Worm (Caenorhabditis elegans) whole organism, mixed stage, embryonic: ENCODE data around the gene R107.9.

Experiments used
- M03D4.4 ChIP-seq: sonication (generic microtip); optimal IDR thresholded peaks from 2 replicates; lab custom pipeline; 2017; ENCODE audit warnings: mild to moderate bottlenecking, missing genetic modification characterization, missing compliant biosample characterization
- bed-3 ChIP-seq: fragments of 200-800 bp; sonication (Bioruptor generic); optimal IDR thresholded peaks from 3 replicates; lab custom pipeline; 2018; ENCODE audit warnings: mild to moderate bottlenecking, missing genetic modification characterization, moderate library complexity, missing compliant biosample characterization
- blmp-1 ChIP-seq: fragments of 150-350 bp; optimal IDR thresholded peaks from 2 replicates; lab custom pipeline; 2014; ENCODE audit warnings: missing biosample characterization, missing genetic modification characterization
- ceh-39 ChIP-seq: fragments of 150-350 bp; optimal IDR thresholded peaks from 2 replicates; lab custom pipeline; 2014; ENCODE audit warnings: missing biosample characterization, missing genetic modification characterization
- ceh-43 ChIP-seq: fragments of 200-800 bp; sonication (Bioruptor generic); optimal IDR thresholded peaks from 2 replicates; lab custom pipeline; 2018; ENCODE audit warnings: mild to moderate bottlenecking, missing genetic modification characterization, moderate library complexity, missing compliant biosample characterization
- ceh-83 ChIP-seq: fragments of 200-800 bp; sonication (Bioruptor generic); optimal IDR thresholded peaks from 2 replicates; lab custom pipeline; 2018; ENCODE audit warnings: mild to moderate bottlenecking, missing genetic modification characterization, missing compliant biosample characterization
- ces-1 ChIP-seq: fragments of 150-350 bp; optimal IDR thresholded peaks from 2 replicates; lab custom pipeline; 2014; ENCODE audit warnings: missing biosample characterization, missing genetic modification reagents, missing genetic modification characterization
- cnd-1 ChIP-seq: fragments of 200-800 bp; sonication (Bioruptor generic); optimal IDR thresholded peaks from 2 replicates; lab custom pipeline; 2018; ENCODE audit warnings: mild to moderate bottlenecking, missing genetic modification characterization, missing compliant biosample characterization
- drap-1 ChIP-seq: fragments of 200-800 bp; sonication (Bioruptor generic); optimal IDR thresholded peaks from 3 replicates; lab custom pipeline; 2018; ENCODE audit warnings: mild to moderate bottlenecking, missing genetic modification characterization, missing compliant biosample characterization
- elt-1 ChIP-seq: sonication (generic microtip); optimal IDR thresholded peaks from 2 replicates; lab custom pipeline; 2017; ENCODE audit warnings: missing genetic modification characterization, mild to moderate bottlenecking, missing compliant biosample characterization, antibody characterized with exemption, moderate library complexity, borderline replicate concordance; ENCODE audit not compliant: insufficient read depth
- elt-3 ChIP-seq: fragments of 150-350 bp; optimal IDR thresholded peaks from 2 replicates; lab custom pipeline; 2014; ENCODE audit warnings: missing biosample characterization, missing genetic modification characterization
- flh-1 ChIP-seq: fragments of 200-800 bp; sonication (Bioruptor generic); optimal IDR thresholded peaks from 2 replicates; lab custom pipeline; 2018; ENCODE audit warnings: mild to moderate bottlenecking, missing genetic modification characterization, moderate library complexity, missing compliant biosample characterization
- ham-2 ChIP-seq: fragments of 200-800 bp; sonication (Bioruptor generic); optimal IDR thresholded peaks from 2 replicates; lab custom pipeline; 2018; ENCODE audit warnings: mild to moderate bottlenecking, missing genetic modification characterization, missing compliant biosample characterization
- hlh-1 ChIP-seq: fragments of 150-350 bp; optimal IDR thresholded peaks from 2 replicates; lab custom pipeline; 2014; ENCODE audit warnings: missing biosample characterization, missing genetic modification reagents, missing genetic modification characterization
- lin-13 ChIP-seq: fragments of 150-350 bp; optimal IDR thresholded peaks from 2 replicates; lab custom pipeline; 2014; ENCODE audit warnings: missing biosample characterization, missing genetic modification characterization
- lin-32 ChIP-seq: fragments of 200-800 bp; sonication (Bioruptor generic); optimal IDR thresholded peaks from 2 replicates; lab custom pipeline; 2018; ENCODE audit warnings: mild to moderate bottlenecking, missing genetic modification characterization, missing compliant biosample characterization
- lsy-2 ChIP-seq: fragments of 150-350 bp; optimal IDR thresholded peaks from 2 replicates; lab custom pipeline; 2014; ENCODE audit warnings: missing biosample characterization, missing genetic modification characterization
- mab-5 ChIP-seq: fragments of 150-350 bp; optimal IDR thresholded peaks from 2 replicates; lab custom pipeline; 2014; ENCODE audit warnings: missing biosample characterization, missing genetic modification characterization
- mep-1 ChIP-seq: fragments of 150-350 bp; optimal IDR thresholded peaks from 2 replicates; lab custom pipeline; 2017; ENCODE audit warnings: missing biosample characterization, missing genetic modification reagents, missing genetic modification characterization, inconsistent platforms
- mls-2 ChIP-seq: sonication (generic microtip); optimal IDR thresholded peaks from 2 replicates; lab custom pipeline; 2016; ENCODE audit warnings: mild to moderate bottlenecking, missing genetic modification characterization, moderate library complexity, missing compliant biosample characterization
- nhr-12 ChIP-seq: fragments of 150-350 bp; optimal IDR thresholded peaks from 2 replicates; lab custom pipeline; 2014; ENCODE audit warnings: missing biosample characterization, missing genetic modification characterization
- nhr-2 ChIP-seq: fragments of 150-350 bp; optimal IDR thresholded peaks from 2 replicates; lab custom pipeline; 2014; ENCODE audit warnings: missing biosample characterization, missing genetic modification characterization
- nhr-237 ChIP-seq: fragments of 150-350 bp; optimal IDR thresholded peaks from 2 replicates; lab custom pipeline; 2014; ENCODE audit warnings: missing biosample characterization, missing genetic modification characterization
- nhr-28 ChIP-seq: fragments of 150-350 bp; optimal IDR thresholded peaks from 2 replicates; lab custom pipeline; 2014; ENCODE audit warnings: missing biosample characterization, missing genetic modification characterization
- nhr-76 ChIP-seq: sonication (generic microtip); optimal IDR thresholded peaks from 2 replicates; lab custom pipeline; 2017; ENCODE audit warnings: missing biosample characterization, missing genetic modification characterization
- pha-4 ChIP-seq: fragments of 150-350 bp; optimal IDR thresholded peaks from 2 replicates; lab custom pipeline; 2018; ENCODE audit warnings: missing biosample characterization, missing genetic modification reagents, missing genetic modification characterization
- sem-2 ChIP-seq: fragments of 200-800 bp; sonication (Bioruptor generic); optimal IDR thresholded peaks from 2 replicates; lab custom pipeline; 2018; ENCODE audit warnings: mild to moderate bottlenecking, missing genetic modification characterization, missing compliant biosample characterization
- snpc-4 ChIP-seq: fragments of 150-350 bp; optimal IDR thresholded peaks from 2 replicates; lab custom pipeline; 2014; ENCODE audit warnings: missing biosample characterization, missing genetic modification characterization
- sptf-1 ChIP-seq: sonication (generic microtip); optimal IDR thresholded peaks from 2 replicates; lab custom pipeline; 2017; ENCODE audit warnings: mild to moderate bottlenecking, missing genetic modification characterization, moderate library complexity, missing compliant biosample characterization
- tbx-8 ChIP-seq: fragments of 200-800 bp; sonication (Bioruptor generic); optimal IDR thresholded peaks from 2 replicates; lab custom pipeline; 2018; ENCODE audit warnings: mild to moderate bottlenecking, missing genetic modification characterization, moderate library complexity, missing compliant biosample characterization
- unc-120 ChIP-seq: sonication (generic microtip); optimal IDR thresholded peaks from 2 replicates; lab custom pipeline; 2017; ENCODE audit warnings: missing genetic modification characterization, missing compliant biosample characterization; ENCODE audit not compliant: poor library complexity, severe bottlenecking
- unc-39 ChIP-seq: fragments of 150-350 bp; optimal IDR thresholded peaks from 2 replicates; lab custom pipeline; 2014; ENCODE audit warnings: missing biosample characterization, missing genetic modification characterization
- unc-62 ChIP-seq: fragments of 150-350 bp; optimal IDR thresholded peaks from 2 replicates; lab custom pipeline; 2014; ENCODE audit warnings: missing biosample characterization, missing genetic modification reagents, missing genetic modification characterization
- zip-8 ChIP-seq: fragments of 150-350 bp; optimal IDR thresholded peaks from 2 replicates; lab custom pipeline; 2014; ENCODE audit warnings: missing biosample characterization, missing genetic modification characterization
- ztf-11 ChIP-seq: fragments of 150-350 bp; optimal IDR thresholded peaks from 2 replicates; lab custom pipeline; 2014; ENCODE audit warnings: missing biosample characterization, missing genetic modification characterization

The R107.9 gene

DNA sequence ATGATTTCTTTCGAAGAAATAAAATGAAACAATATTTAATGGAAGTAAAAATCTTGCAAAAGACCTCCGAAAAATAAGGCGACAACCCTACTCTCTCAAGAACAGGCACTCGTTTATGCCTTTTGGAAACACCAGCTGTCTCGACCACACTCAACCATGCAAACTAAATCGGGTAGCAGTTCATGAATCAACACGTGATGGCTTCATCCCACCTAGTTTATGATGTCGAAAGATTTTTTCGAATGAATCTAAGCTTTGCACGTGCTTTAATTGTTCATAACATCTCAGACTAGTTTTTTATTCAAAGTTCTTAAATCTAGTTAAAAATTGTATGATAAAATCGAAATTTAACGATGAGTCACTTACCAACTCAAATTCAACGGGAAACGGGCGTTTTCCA, 15.5 kb downstream of the R107.9 start:
- no peak for TF ChIP-seq ztf-11 (tag; lab: Kevin White, UChicago)
- TF ChIP-seq blmp-1 = no peak
- TF ChIP-seq lin-13 (tag; lab: Kevin White, UChicago) = no peak
- TF ChIP-seq lsy-2 (tag; lab: Kevin White, UChicago) = no peak
- TF ChIP-seq sptf-1 (tag; lab: Kevin White, UChicago) = no peak
- TF ChIP-seq cnd-1 (tag; lab: Kevin White, UChicago) = peak; percentile 26

DNA sequence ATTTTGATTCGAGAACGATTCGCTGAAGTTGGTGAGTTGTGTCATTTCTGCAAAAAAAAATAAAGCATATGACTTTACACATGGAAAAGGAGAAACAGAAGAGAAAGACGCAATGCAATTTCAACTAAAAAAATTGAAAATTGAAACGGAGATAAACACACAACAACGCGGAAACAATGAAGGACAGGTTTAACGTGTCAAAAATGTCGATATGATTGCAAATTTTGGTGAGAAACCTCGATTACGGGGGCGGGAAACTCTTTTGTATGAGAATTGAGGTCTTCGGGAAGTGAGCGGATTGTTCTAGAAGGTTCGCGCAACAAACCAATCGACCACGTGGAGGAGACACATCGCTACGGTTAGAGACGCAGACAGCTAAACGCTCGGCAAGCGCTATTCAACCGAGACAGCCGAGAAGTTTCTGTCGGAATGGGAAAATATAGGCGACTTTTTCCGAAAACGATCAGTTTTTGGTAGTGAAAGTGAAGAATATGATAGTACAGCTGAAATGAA, 16.0 kb downstream of the R107.9 start, which contains the start of gene R107.5:
TSS of gene R107.5 (minus strand) at position 51 of the 513 bp plus-strand sequence.
- TF ChIP-seq flh-1 (GFP tag; lab: Kevin White, UChicago) = no peak
- TF ChIP-seq tbx-8 (GFP tag; lab: Kevin White, UChicago) = no peak
- TF ChIP-seq ceh-83 (GFP tag; lab: Kevin White, UChicago) = peak; percentile 69
- TF ChIP-seq nhr-76 (tag; lab: Kevin White, UChicago) = no peak
- TF ChIP-seq mab-5 (tag; lab: Kevin White, UChicago) = no peak
- peak; percentile 66 for TF ChIP-seq blmp-1
- TF ChIP-seq lin-13 (tag; lab: Kevin White, UChicago) = peak; percentile 89
- TF ChIP-seq ztf-11 (tag; lab: Kevin White, UChicago) = peak; percentile 60
- peak; percentile 56 for TF ChIP-seq drap-1 (GFP tag; lab: Kevin White, UChicago)
- peak; percentile 91 for TF ChIP-seq mls-2
- no peak for TF ChIP-seq elt-1 (tag; lab: Kevin White, UChicago)
- TF ChIP-seq lin-32 = no peak
- TF ChIP-seq ceh-43 (GFP tag; lab: Kevin White, UChicago) = peak; percentile 36
- TF ChIP-seq mep-1 = peak; percentile 80
- peak; percentile 72 for TF ChIP-seq nhr-237 (tag; lab: Kevin White, UChicago)
- TF ChIP-seq nhr-28 = no peak
- TF ChIP-seq elt-3 (tag; lab: Kevin White, UChicago) = peak; percentile 75
- no peak for TF ChIP-seq snpc-4 (tag; lab: Kevin White, UChicago)
- no peak for TF ChIP-seq unc-39 (tag; lab: Kevin White, UChicago)
- no peak for TF ChIP-seq nhr-12 (tag; lab: Kevin White, UChicago)
- TF ChIP-seq hlh-1 (tag; lab: Kevin White, UChicago) = peak; percentile 20
- TF ChIP-seq unc-120 (tag; lab: Kevin White, UChicago) = peak; percentile 33
- TF ChIP-seq lsy-2 (tag; lab: Kevin White, UChicago) = peak; percentile 75
- peak; percentile 55 for TF ChIP-seq cnd-1 (tag; lab: Kevin White, UChicago)
- peak; percentile 51 for TF ChIP-seq M03D4.4 (tag; lab: Kevin White, UChicago)
- TF ChIP-seq sem-2 (GFP tag; lab: Kevin White, UChicago) = peak; percentile 1
- peak; percentile 69 for TF ChIP-seq sptf-1 (tag; lab: Kevin White, UChicago)
- TF ChIP-seq pha-4 (tag; lab: Kevin White, UChicago) = peak; percentile 97
- TF ChIP-seq ham-2 (GFP tag; lab: Kevin White, UChicago) = peak; percentile 92
- peak; percentile 86 for TF ChIP-seq unc-62 (GFP tag; lab: Kevin White, UChicago)
- peak; percentile 34 for TF ChIP-seq bed-3 (GFP tag; lab: Kevin White, UChicago)
- peak; percentile 92 for TF ChIP-seq ceh-39 (tag; lab: Kevin White, UChicago)
- TF ChIP-seq zip-8 (tag; lab: Kevin White, UChicago) = no peak
- peak; percentile 74 for TF ChIP-seq ces-1 (GFP tag; lab: Kevin White, UChicago)
- TF ChIP-seq nhr-2 (tag; lab: Kevin White, UChicago) = peak; percentile 13

DNA sequence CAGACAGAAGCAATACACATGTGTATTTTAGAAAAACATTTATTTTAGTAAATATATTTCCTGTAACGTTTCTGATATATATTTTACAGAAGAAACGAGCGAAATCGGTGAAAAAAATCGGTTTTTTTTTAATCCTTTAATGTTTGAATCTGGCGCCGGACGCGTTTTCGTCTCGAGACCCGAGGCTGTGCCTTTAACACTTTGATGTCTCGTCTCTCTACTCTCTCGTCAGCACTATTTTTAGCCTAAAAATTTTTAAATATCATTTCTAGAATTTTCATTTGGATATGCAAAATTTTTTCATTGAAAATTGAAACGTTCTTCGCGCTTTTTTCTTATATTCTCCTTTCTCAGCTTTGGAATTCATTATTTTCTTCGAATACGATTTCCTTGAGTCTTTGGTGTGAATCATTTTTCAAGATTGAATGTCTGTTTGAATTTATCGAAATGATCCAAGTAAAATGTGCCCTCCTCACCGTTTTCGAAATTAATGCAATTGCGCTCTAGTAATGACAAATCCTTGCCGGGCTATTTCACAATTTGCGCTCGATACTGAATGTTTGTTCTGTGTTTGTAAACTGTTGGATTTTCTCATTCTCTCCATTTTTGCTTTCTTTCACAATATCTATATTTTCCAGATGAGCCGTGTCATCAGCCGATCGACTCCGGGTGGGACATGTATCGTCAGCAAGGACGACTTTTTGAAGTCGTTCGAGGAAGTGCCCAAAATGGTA, 16.8 kb downstream of the R107.9 start, which contains the start of gene cls-2:
TSS of gene cls-2 (plus strand) at position 635 of the 734 bp plus-strand sequence.
- no peak for TF ChIP-seq nhr-12 (tag; lab: Kevin White, UChicago)
- peak; percentile 10 for TF ChIP-seq unc-120 (tag; lab: Kevin White, UChicago)
- peak; percentile 7 for TF ChIP-seq mep-1
- TF ChIP-seq, all 35 proteins: peak for 2
